Worm (Caenorhabditis elegans): Measurements from ENCODE around the gene F35E8.1.

DNA sequence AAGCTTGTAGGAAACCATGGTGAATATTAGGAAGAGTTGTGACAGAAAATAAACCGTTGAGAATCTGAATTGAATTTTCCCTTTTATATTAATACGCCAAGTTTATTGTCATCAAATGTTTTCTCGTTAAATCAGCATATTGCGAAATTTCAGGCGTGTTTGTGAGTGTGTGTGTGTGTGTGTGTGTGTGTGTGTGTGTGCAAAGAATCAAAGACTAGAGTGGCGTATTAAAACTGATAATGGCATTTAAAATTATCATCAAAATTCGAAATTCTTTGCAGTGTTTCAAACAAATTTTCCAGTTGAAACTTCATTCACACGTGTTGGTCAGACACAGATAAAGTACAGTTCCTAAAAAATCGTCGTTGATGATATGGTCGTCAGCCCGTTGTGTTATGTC lies 10.5 kb upstream of the F35E8.1 start, which contains the start of gene gst-38:
- TF ChIP-seq sdc-2 (tag; optimal IDR thresholded peaks at IDR 0.05) (no peak), ceh-9 (tag; optimal IDR thresholded peaks at IDR 0.05) (no peak), K09A11.1 (tag; optimal IDR thresholded peaks at IDR 0.05; ENCODE audit: insufficient read depth) (no peak), pha-4 (tag; optimal IDR thresholded peaks at IDR 0.05) (no peak), ceh-18 (tag; optimal IDR thresholded peaks at IDR 0.05) (no peak), ama-1 (optimal IDR thresholded peaks at IDR 0.05) (no peak), fkh-10 (GFP tag; optimal IDR thresholded peaks at IDR 0.05) (no peak), F13H6.1 (tag; optimal IDR thresholded peaks at IDR 0.05) (no peak), unc-86 (tag; optimal IDR thresholded peaks at IDR 0.05) (no peak), nfya-1 (tag; optimal IDR thresholded peaks at IDR 0.05) (no peak)
